Fruit fly (Drosophila melanogaster) whole organism, embryonic: ENCODE measurements around the gene temp.
A peak's percentile ranks its signal among the peaks of the same experiment; 100 is the strongest.

Source experiments
- Ada2b ChIP-seq: fragments of 200-800 bp; sonication (Bioruptor generic); IDR thresholded peaks from 2 replicates; pipeline ENCODE4 v1.3.6; 2022; ENCODE audit warnings: missing biosample characterization, missing genetic modification characterization
- B-H2 ChIP-seq: fragments of 200-800 bp; sonication (Bioruptor generic); optimal IDR thresholded peaks from 2 replicates; lab custom pipeline; 2018; ENCODE audit warnings: missing biosample characterization, mild to moderate bottlenecking, missing genetic modification characterization
- CG1024 ChIP-seq: fragments of 200-800 bp; sonication (Bioruptor generic); IDR thresholded peaks from 2 replicates; pipeline ENCODE4 v1.3.6; 2022; ENCODE audit warnings: missing biosample characterization, missing genetic modification characterization
- CG10543 ChIP-seq: fragments of 200-800 bp; sonication (Bioruptor generic); optimal IDR thresholded peaks from 3 replicates; lab custom pipeline; 2017; ENCODE audit warnings: missing biosample characterization, mild to moderate bottlenecking, missing genetic modification characterization, moderate library complexity
- CG11085 ChIP-seq: fragments of 200-800 bp; sonication (Bioruptor generic); IDR thresholded peaks from 2 replicates; pipeline ENCODE4 v1.3.6; 2022; ENCODE audit warnings: missing biosample characterization, missing genetic modification characterization
- CG11504 ChIP-seq: fragments of 200-800 bp; sonication (Bioruptor generic); optimal IDR thresholded peaks from 3 replicates; lab custom pipeline; 2019; ENCODE audit warnings: missing biosample characterization, mild to moderate bottlenecking, missing genetic modification characterization, moderate library complexity
- CG11560 ChIP-seq: fragments of 200-800 bp; sonication (Bioruptor generic); IDR thresholded peaks from 3 replicates; pipeline ENCODE4 v1.3.6; 2022; ENCODE audit warnings: missing biosample characterization, missing genetic modification characterization
- CG12659 ChIP-seq: fragments of 200-800 bp; sonication (Bioruptor generic); optimal IDR thresholded peaks from 3 replicates; lab custom pipeline; 2017; ENCODE audit warnings: mild to moderate bottlenecking, missing biosample characterization, missing genetic modification reagents, missing genetic modification characterization
- CG14667 ChIP-seq: fragments of 200-800 bp; sonication (Bioruptor generic); IDR thresholded peaks from 2 replicates; pipeline ENCODE4 v1.3.6; 2022; ENCODE audit warnings: missing biosample characterization, missing genetic modification characterization
- CG17612 ChIP-seq: fragments of 200-800 bp; sonication (Bioruptor generic); IDR thresholded peaks from 2 replicates; pipeline ENCODE4 v1.3.6; 2022; ENCODE audit warnings: missing biosample characterization, missing genetic modification characterization
- CG18476 ChIP-seq: fragments of 200-800 bp; sonication (Bioruptor generic); optimal IDR thresholded peaks from 2 replicates; lab custom pipeline; 2016; ENCODE audit warnings: missing biosample characterization, mild to moderate bottlenecking, missing genetic modification characterization
- CG18599 ChIP-seq: fragments of 200-800 bp; sonication (Bioruptor generic); optimal IDR thresholded peaks from 3 replicates; lab custom pipeline; 2017; ENCODE audit warnings: missing biosample characterization, missing genetic modification characterization, mild to moderate bottlenecking, moderate library complexity, missing genetic modification reagents
- CG31224 ChIP-seq: fragments of 200-800 bp; sonication (Bioruptor generic); IDR thresholded peaks from 2 replicates; pipeline ENCODE4 v1.3.6; 2022; ENCODE audit warnings: missing biosample characterization, missing genetic modification characterization
- CG3726 ChIP-seq: fragments of 200-800 bp; sonication (Bioruptor generic); IDR thresholded peaks from 3 replicates; pipeline ENCODE4, ENCODE4 v1.3.6; 2022; ENCODE audit warnings: missing biosample characterization, missing genetic modification characterization
- CG4360 ChIP-seq: fragments of 200-800 bp; sonication (Bioruptor generic); IDR thresholded peaks from 2 replicates; pipeline ENCODE4 v1.3.6; 2022; ENCODE audit warnings: missing biosample characterization, missing genetic modification characterization
- CG6765 ChIP-seq: fragments of 200-800 bp; sonication (Bioruptor generic); optimal IDR thresholded peaks from 3 replicates; lab custom pipeline; 2017; ENCODE audit warnings: missing biosample characterization, mild to moderate bottlenecking, missing genetic modification characterization
- CG8290 ChIP-seq, 3 experiments: fragments of 200-800 bp; sonication (Bioruptor generic); optimal IDR thresholded peaks; 2 replicates each; lab custom pipeline; 2016 to 2019; ENCODE audit warnings: missing biosample characterization in 3 of 3, missing genetic modification characterization in 3 of 3, mild to moderate bottlenecking in 2 of 3, moderate library complexity in 1 of 3
- CoRest ChIP-seq: fragments of 200-800 bp; sonication (Bioruptor generic); optimal IDR thresholded peaks from 3 replicates; lab custom pipeline; 2018; ENCODE audit warnings: missing biosample characterization, mild to moderate bottlenecking, missing genetic modification characterization, moderate library complexity
- Dad ChIP-seq: fragments of 200-800 bp; sonication (Bioruptor generic); optimal IDR thresholded peaks from 3 replicates; lab custom pipeline; 2016; ENCODE audit warnings: missing biosample characterization, missing genetic modification characterization
- Deaf1 ChIP-seq: fragments of 200-800 bp; optimal IDR thresholded peaks from 3 replicates; lab custom pipeline; 2019; ENCODE audit warnings: missing biosample characterization, mild to moderate bottlenecking, missing genetic modification characterization, moderate library complexity
- GATAe ChIP-seq: fragments of 200-800 bp; sonication (Bioruptor generic); conservative IDR thresholded peaks from 2 replicates; pipeline ENCODE4 v1.3.6; 2022; ENCODE audit warnings: missing biosample characterization, missing genetic modification characterization
- Gsc ChIP-seq: fragments of 200-800 bp; sonication (Bioruptor generic); IDR thresholded peaks from 2 replicates; pipeline ENCODE4 v1.3.6; 2022; ENCODE audit warnings: missing biosample characterization, missing genetic modification characterization
- HLH3B ChIP-seq: fragments of 200-800 bp; sonication (Bioruptor generic); IDR thresholded peaks from 2 replicates; pipeline ENCODE4 v1.3.6; 2022; ENCODE audit warnings: missing biosample characterization, missing genetic modification characterization
- Jarid2 ChIP-seq: fragments of 200-800 bp; sonication (Bioruptor generic); optimal IDR thresholded peaks from 3 replicates; lab custom pipeline; 2017; ENCODE audit warnings: mild to moderate bottlenecking, missing biosample characterization, missing genetic modification reagents, missing genetic modification characterization
- Lim3 ChIP-seq: fragments of 200-800 bp; sonication (Bioruptor generic); IDR thresholded peaks from 2 replicates; pipeline ENCODE4 v1.3.6; 2022; ENCODE audit warnings: missing biosample characterization, missing genetic modification characterization
- Meics ChIP-seq: fragments of 200-800 bp; sonication (Bioruptor generic); optimal IDR thresholded peaks from 2 replicates; lab custom pipeline; 2017; ENCODE audit warnings: missing biosample characterization, mild to moderate bottlenecking, missing genetic modification characterization
- Poxn ChIP-seq: fragments of 200-800 bp; sonication (Bioruptor generic); IDR thresholded peaks from 2 replicates; pipeline ENCODE4 v1.3.6; 2022; ENCODE audit warnings: missing biosample characterization, missing genetic modification characterization
- Ssrp ChIP-seq: fragments of 200-800 bp; sonication (Bioruptor generic); optimal IDR thresholded peaks from 2 replicates; lab custom pipeline; 2018; ENCODE audit warnings: missing biosample characterization, mild to moderate bottlenecking, missing genetic modification characterization, moderate library complexity
- ap ChIP-seq: fragments of 200-800 bp; sonication (Bioruptor generic); IDR thresholded peaks from 2 replicates; pipeline ENCODE4 v1.3.6; 2022; ENCODE audit warnings: missing biosample characterization, missing genetic modification characterization
- bigmax ChIP-seq: fragments of 200-800 bp; sonication (Bioruptor generic); optimal IDR thresholded peaks from 2 replicates; lab custom pipeline; 2018; ENCODE audit warnings: missing biosample characterization, mild to moderate bottlenecking, missing genetic modification characterization
- cas ChIP-seq: fragments of 200-800 bp; sonication (Bioruptor generic); IDR thresholded peaks from 2 replicates; pipeline ENCODE4 v1.3.6; 2022; ENCODE audit warnings: missing biosample characterization, missing genetic modification characterization
- caup ChIP-seq: fragments of 200-800 bp; sonication (Bioruptor generic); optimal IDR thresholded peaks from 3 replicates; lab custom pipeline; 2017; ENCODE audit warnings: missing biosample characterization, mild to moderate bottlenecking, missing genetic modification characterization, moderate library complexity; ENCODE audit not compliant: severe bottlenecking
- disco-r ChIP-seq: fragments of 200-800 bp; sonication (Bioruptor generic); optimal IDR thresholded peaks from 2 replicates; lab custom pipeline; 2016; ENCODE audit warnings: missing biosample characterization, missing genetic modification characterization
- dysf ChIP-seq: fragments of 200-800 bp; sonication (Bioruptor generic); IDR thresholded peaks from 3 replicates; pipeline ENCODE4 v1.3.6; 2022; ENCODE audit warnings: missing biosample characterization, missing genetic modification characterization
- eve ChIP-seq, 2 experiments: fragments of >200 bp; optimal IDR thresholded peaks; 2 replicates each; lab custom pipeline; 2017; ENCODE audit warnings: missing biosample characterization in 2 of 2, missing genetic modification characterization in 2 of 2
- gro ChIP-seq: fragments of 200-800 bp; sonication (Bioruptor generic); optimal IDR thresholded peaks from 2 replicates; lab custom pipeline; 2016; ENCODE audit warnings: missing biosample characterization, missing genetic modification characterization
- gsb-n ChIP-seq: fragments of 200-800 bp; sonication (Bioruptor generic); optimal IDR thresholded peaks from 3 replicates; lab custom pipeline; 2018; ENCODE audit warnings: missing biosample characterization, mild to moderate bottlenecking, missing genetic modification characterization
- h ChIP-seq: fragments of >200 bp; optimal IDR thresholded peaks from 2 replicates; lab custom pipeline; 2017
- lab ChIP-seq: fragments of 200-800 bp; sonication (Bioruptor generic); optimal IDR thresholded peaks from 3 replicates; lab custom pipeline; 2017; ENCODE audit warnings: missing biosample characterization, missing genetic modification characterization, mild to moderate bottlenecking, moderate library complexity, missing genetic modification reagents
- lmd ChIP-seq: fragments of 200-800 bp; sonication (Bioruptor generic); IDR thresholded peaks from 2 replicates; pipeline ENCODE4 v1.3.6; 2022; ENCODE audit warnings: missing biosample characterization, missing genetic modification characterization
- mld ChIP-seq: fragments of 200-800 bp; sonication (Bioruptor generic); IDR thresholded peaks from 3 replicates; pipeline ENCODE4 v1.3.6; 2022; ENCODE audit warnings: missing biosample characterization, missing genetic modification characterization; ENCODE audit not compliant: partially characterized antibody
- pb ChIP-seq: fragments of 200-800 bp; sonication (Bioruptor generic); optimal IDR thresholded peaks from 3 replicates; lab custom pipeline; 2016; ENCODE audit warnings: missing biosample characterization, missing genetic modification characterization
- peb ChIP-seq: fragments of 200-800 bp; sonication (Bioruptor generic); IDR thresholded peaks from 2 replicates; pipeline ENCODE4 v1.3.6; 2022; ENCODE audit warnings: missing biosample characterization, missing genetic modification characterization
- ro ChIP-seq: fragments of 200-800 bp; sonication (Bioruptor generic); IDR thresholded peaks from 2 replicates; pipeline ENCODE4 v1.3.6; 2022; ENCODE audit warnings: missing biosample characterization, missing genetic modification characterization
- sima ChIP-seq: fragments of 200-800 bp; sonication (Bioruptor generic); optimal IDR thresholded peaks from 2 replicates; lab custom pipeline; 2016; ENCODE audit warnings: missing biosample characterization, missing genetic modification characterization
- slbo ChIP-seq: fragments of 200-800 bp; sonication (Bioruptor generic); IDR thresholded peaks from 2 replicates; pipeline ENCODE4 v1.3.6; 2022; ENCODE audit warnings: missing biosample characterization, missing genetic modification characterization
- sna ChIP-seq: fragments of 200-800 bp; sonication (Bioruptor generic); IDR thresholded peaks from 2 replicates; pipeline ENCODE4 v1.3.6; 2022; ENCODE audit warnings: missing biosample characterization, missing genetic modification characterization; ENCODE audit not compliant: partially characterized antibody
- trem ChIP-seq: fragments of 200-800 bp; optimal IDR thresholded peaks from 3 replicates; lab custom pipeline; 2019; ENCODE audit warnings: missing biosample characterization, mild to moderate bottlenecking, missing genetic modification characterization, moderate library complexity
- trh ChIP-seq: fragments of 200-800 bp; sonication (Bioruptor generic); optimal IDR thresholded peaks from 2 replicates; lab custom pipeline; 2016; ENCODE audit warnings: missing biosample characterization, missing genetic modification characterization
- z ChIP-seq: fragments of 200-800 bp; sonication (Bioruptor generic); IDR thresholded peaks from 3 replicates; pipeline ENCODE4 v1.3.6; 2022; ENCODE audit warnings: missing biosample characterization, missing genetic modification characterization
- zf30C ChIP-seq: fragments of 200-800 bp; sonication (Bioruptor generic); optimal IDR thresholded peaks from 3 replicates; lab custom pipeline; 2018; ENCODE audit warnings: missing biosample characterization, mild to moderate bottlenecking, missing genetic modification characterization

The temp gene

dm6 chrX:2254020-2254626 lies 8.2 kb downstream of the temp start, which contains the start of gene CG3091 (continued):
- TF ChIP-seq HLH3B (GFP tag; lab: Robert Waterston, UW), result no peak
- TF ChIP-seq CG11560 (tag; lab: Robert Waterston, UW), result no peak
- TF ChIP-seq Gsc, result no peak
- TF ChIP-seq caup, result peak; percentile 20
- TF ChIP-seq Poxn, result no peak
- no peak for TF ChIP-seq CG14667
- no peak for TF ChIP-seq Ssrp (tag; lab: Kevin White, UChicago)
- TF ChIP-seq eve (GFP tag; optimal IDR thresholded peaks at IDR 0.05; lab: Kevin White, UChicago), result no peak
- no peak for TF ChIP-seq disco-r (GFP tag; lab: Kevin White, UChicago)
- no peak for TF ChIP-seq CoRest (tag; lab: Kevin White, UChicago)
- TF ChIP-seq CG18599, result peak; percentile 43
- no peak for TF ChIP-seq lmd (GFP tag; lab: Robert Waterston, UW)
- TF ChIP-seq CG8290 (GFP tag; optimal IDR thresholded peaks at IDR 0.05; lab: Kevin White, UChicago), result no peak
- TF ChIP-seq CG8290 (tag; optimal IDR thresholded peaks at IDR 0.05; lab: Kevin White, UChicago), result peak in 1 of 2 experiments; percentile 27
- TF ChIP-seq z (GFP tag; lab: Robert Waterston, UW), result 0 out of 3 replicates have a peak, but pooled peaks have one; percentile 39
- no peak for TF ChIP-seq B-H2 (GFP tag; lab: Kevin White, UChicago)
- no peak for TF ChIP-seq CG12659 (GFP tag; lab: Kevin White, UChicago)
- TF ChIP-seq gro (GFP tag; lab: Kevin White, UChicago), result peak; percentile 19
- no peak for TF ChIP-seq peb (GFP tag; lab: Robert Waterston, UW)
- TF ChIP-seq CG18476 (GFP tag; lab: Kevin White, UChicago), result no peak
- no peak for TF ChIP-seq Lim3
- TF ChIP-seq slbo (GFP tag; lab: Robert Waterston, UW), result peak; percentile 26; the same call in 1 of the 2 replicates
- no peak for TF ChIP-seq trh (GFP tag; lab: Kevin White, UChicago)
- TF ChIP-seq CG6765 (GFP tag; lab: Kevin White, UChicago), result no peak
- no peak for TF ChIP-seq ro (GFP tag; lab: Robert Waterston, UW)
- TF ChIP-seq GATAe (GFP tag; lab: Robert Waterston, UW), result no peak
- no peak for TF ChIP-seq CG1024 (GFP tag; lab: Robert Waterston, UW)
- no peak for TF ChIP-seq ap (GFP tag; lab: Robert Waterston, UW)
- TF ChIP-seq dysf (GFP tag; lab: Robert Waterston, UW), result peak; percentile 63; the same call in 2 of the 3 replicates
- no peak for TF ChIP-seq Dad (GFP tag; lab: Kevin White, UChicago)
- TF ChIP-seq Jarid2 (GFP tag; lab: Kevin White, UChicago), result no peak
- TF ChIP-seq Deaf1 (tag; lab: Kevin White, UChicago), result peak; percentile 86
- TF ChIP-seq CG17612, result no peak
- no peak for TF ChIP-seq lab
- no peak for TF ChIP-seq CG11085 (GFP tag; lab: Robert Waterston, UW)
- no peak for TF ChIP-seq gsb-n (tag; lab: Kevin White, UChicago)
- no peak for TF ChIP-seq zf30C (GFP tag; lab: Kevin White, UChicago)
- TF ChIP-seq pb (GFP tag; lab: Kevin White, UChicago), result no peak
- no peak for TF ChIP-seq CG3726 (GFP tag; lab: Robert Waterston, UW)
- no peak for TF ChIP-seq sna (GFP tag; lab: Robert Waterston, UW)
- TF ChIP-seq trem (tag; lab: Kevin White, UChicago), result no peak
- 0 out of 2 replicates have a peak, but pooled peaks have one; percentile 15 for TF ChIP-seq Ada2b (GFP tag; lab: Robert Waterston, UW)
- TF ChIP-seq CG11504 (tag; lab: Kevin White, UChicago), result no peak
- TF ChIP-seq sima (GFP tag; lab: Kevin White, UChicago), result no peak
- no peak for TF ChIP-seq mld (GFP tag; lab: Robert Waterston, UW)
- peak; percentile 48 for TF ChIP-seq Meics (GFP tag; lab: Kevin White, UChicago)
- TF ChIP-seq CG4360, result no peak
- TF ChIP-seq h (lab: Kevin White, UChicago), result no peak
- TF ChIP-seq cas (GFP tag; lab: Robert Waterston, UW), result no peak
- TF ChIP-seq CG31224, result no peak
- no peak for TF ChIP-seq CG10543 (GFP tag; lab: Kevin White, UChicago)
- TF ChIP-seq bigmax (GFP tag; lab: Kevin White, UChicago), result no peak
